Worm (Caenorhabditis elegans): ENCODE results near the gene F07H5.7.

DNA sequence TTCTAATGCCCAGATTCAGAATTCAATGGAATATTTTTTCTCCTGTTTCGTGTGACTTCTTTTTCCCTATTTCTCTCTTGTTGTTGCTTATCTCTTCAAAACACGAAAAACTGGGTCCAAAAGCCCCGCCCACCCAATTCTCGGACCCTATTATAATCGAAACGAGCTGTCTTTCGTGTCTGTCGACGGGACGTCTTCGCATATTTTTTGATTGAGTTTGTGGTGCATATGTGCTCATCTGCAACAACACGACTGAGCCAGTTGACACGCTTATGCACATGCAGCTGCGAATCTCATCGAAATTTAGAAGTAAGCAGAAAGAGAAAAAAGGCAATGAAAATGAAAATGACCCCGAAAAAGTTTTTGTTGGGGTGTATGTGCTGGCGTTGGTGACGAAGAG, 36.9 kb upstream of the F07H5.7 start:
- TF ChIP-seq snpc-4 (tag; optimal IDR thresholded peaks at IDR 0.05) (no peak), ZK546.5 (tag; optimal IDR thresholded peaks at IDR 0.05) (no peak), nhr-6 (tag; optimal IDR thresholded peaks at IDR 0.05) (no peak), nhr-76 (tag; optimal IDR thresholded peaks at IDR 0.05) (no peak), nhr-28 (tag; optimal IDR thresholded peaks at IDR 0.05) (no peak)
